Worm (Caenorhabditis elegans): ENCODE data around the gene F02C12.3.

The F02C12.3 gene

ce11 chrX:13356469-13356868 is 40.3 kb upstream of the F02C12.3 start (continued):
- no peak for TF ChIP-seq madf-6 (GFP tag; IDR thresholded peaks at IDR 0.05)
- peak; percentile 70 for TF ChIP-seq F22D6.2 (tag; optimal IDR thresholded peaks at IDR 0.05)
- no peak for TF ChIP-seq nhr-179 (tag; optimal IDR thresholded peaks at IDR 0.05)
- no peak for TF ChIP-seq ceh-79 (tag; optimal IDR thresholded peaks at IDR 0.05)
- no peak for TF ChIP-seq sea-2 (GFP tag; IDR thresholded peaks at IDR 0.05)
- no peak for TF ChIP-seq unc-130 (GFP tag; optimal IDR thresholded peaks at IDR 0.05)
- TF ChIP-seq die-1 (tag; optimal IDR thresholded peaks at IDR 0.05), result peak; percentile 75
- TF ChIP-seq mxl-1 (tag; optimal IDR thresholded peaks at IDR 0.05), result no peak
- no peak for TF ChIP-seq sptf-2 (GFP tag; optimal IDR thresholded peaks at IDR 0.05)
- TF ChIP-seq ekl-4 (GFP tag; IDR thresholded peaks at IDR 0.05), result no peak
- TF ChIP-seq T07F8.4 (tag; optimal IDR thresholded peaks at IDR 0.05), result no peak
- TF ChIP-seq C17E4.6 (GFP tag; IDR thresholded peaks at IDR 0.05), result no peak
- no peak for TF ChIP-seq snpc-1.3 (tag; optimal IDR thresholded peaks at IDR 0.05; ENCODE audit: insufficient read depth)
- no peak for TF ChIP-seq akir-1 (GFP tag; optimal IDR thresholded peaks at IDR 0.05)
- no peak for TF ChIP-seq F49E8.2 (tag; optimal IDR thresholded peaks at IDR 0.05; ENCODE audit: insufficient read depth)
- TF ChIP-seq nhr-27 (tag; optimal IDR thresholded peaks at IDR 0.05), result no peak
- TF ChIP-seq madf-10 (tag; optimal IDR thresholded peaks at IDR 0.05), result no peak
- TF ChIP-seq ztf-22 (GFP tag; optimal IDR thresholded peaks at IDR 0.05), result peak; percentile 53
- TF ChIP-seq Y95B8A.8 (GFP tag; IDR thresholded peaks at IDR 0.05), result no peak
- 0 out of 2 replicates have a peak, but pooled peaks have one; percentile 28 for TF ChIP-seq Y56A3A.18 (GFP tag; IDR thresholded peaks at IDR 0.05)
- TF ChIP-seq dpl-1 (GFP tag; optimal IDR thresholded peaks at IDR 0.05), result no peak
- no peak for TF ChIP-seq ztf-25 (GFP tag; IDR thresholded peaks at IDR 0.05)
- peak; percentile 53; the same call in 1 of the 2 replicates for TF ChIP-seq C06A6.2 (GFP tag; conservative IDR thresholded peaks at IDR 0.05)
- peak; percentile 28 for TF ChIP-seq repo-1 (tag; optimal IDR thresholded peaks at IDR 0.05)
- TF ChIP-seq snpc-3.4 (tag; optimal IDR thresholded peaks at IDR 0.05), result no peak
- peak; percentile 68 for TF ChIP-seq K11D2.4 (GFP tag; IDR thresholded peaks at IDR 0.05)
- TF ChIP-seq D2030.7 (GFP tag; IDR thresholded peaks at IDR 0.05), result no peak
- TF ChIP-seq lir-1 (GFP tag; conservative IDR thresholded peaks at IDR 0.05), result no peak
- TF ChIP-seq hlh-12 (tag; optimal IDR thresholded peaks at IDR 0.05), result no peak
- TF ChIP-seq let-526 (GFP tag; IDR thresholded peaks at IDR 0.05), result no peak
- TF ChIP-seq pha-4 (tag; optimal IDR thresholded peaks at IDR 0.05), result no peak
- no peak for TF ChIP-seq attf-3 (GFP tag; conservative IDR thresholded peaks at IDR 0.05)
- TF ChIP-seq lin-40 (tag; optimal IDR thresholded peaks at IDR 0.05), result peak; percentile 83
- TF ChIP-seq ceh-58 (GFP tag; IDR thresholded peaks at IDR 0.05), result no peak
- TF ChIP-seq cebp-1 (GFP tag; IDR thresholded peaks at IDR 0.05), result no peak
- peak; percentile 61 for TF ChIP-seq cebp-1 (tag; optimal IDR thresholded peaks at IDR 0.05)
- no peak for TF ChIP-seq attf-5 (GFP tag; optimal IDR thresholded peaks at IDR 0.05)
- TF ChIP-seq dox-1 (GFP tag; IDR thresholded peaks at IDR 0.05), result peak; percentile 47
- TF ChIP-seq nfyb-1 (GFP tag; IDR thresholded peaks at IDR 0.05), result no peak
- TF ChIP-seq ceh-27 (GFP tag; optimal IDR thresholded peaks at IDR 0.05), result no peak
- no peak for TF ChIP-seq tlf-1 (GFP tag; optimal IDR thresholded peaks at IDR 0.05)
- no peak for TF ChIP-seq nfya-1 (tag; optimal IDR thresholded peaks at IDR 0.05; ENCODE audit: borderline replicate concordance, insufficient read depth)
- TF ChIP-seq dpff-1 (tag; optimal IDR thresholded peaks at IDR 0.05), result no peak
- no peak for TF ChIP-seq athp-1 (tag; optimal IDR thresholded peaks at IDR 0.05)
- TF ChIP-seq mcd-1 (GFP tag; IDR thresholded peaks at IDR 0.05), result no peak
- TF ChIP-seq ZK185.1 (tag; optimal IDR thresholded peaks at IDR 0.05; ENCODE audit: poor library complexity, severe bottlenecking), result peak; percentile 48
- no peak for TF ChIP-seq lin-26 (GFP tag; IDR thresholded peaks at IDR 0.05)
- TF ChIP-seq efl-1 (GFP tag; optimal IDR thresholded peaks at IDR 0.05), result no peak
- no peak; the same call in 1 of the 2 replicates for TF ChIP-seq ceh-40 (GFP tag; IDR thresholded peaks at IDR 0.05)
- TF ChIP-seq fkh-3 (tag; optimal IDR thresholded peaks at IDR 0.05), result no peak
